Worm (Caenorhabditis elegans) whole organism, L4 larva: Measurements from ENCODE around the gene Y75D11A.2.

ENCODE experiments used
- F37D6.2 ChIP-seq: sonication (generic microtip); optimal IDR thresholded peaks from 2 replicates; lab custom pipeline; 2016; ENCODE audit warnings: mild to moderate bottlenecking, missing genetic modification characterization, missing compliant biosample characterization
- ceh-32 ChIP-seq: sonication (generic microtip); optimal IDR thresholded peaks from 2 replicates; lab custom pipeline; 2016; ENCODE audit warnings: mild to moderate bottlenecking, missing genetic modification characterization, missing compliant biosample characterization; ENCODE audit not compliant: poor library complexity
- fos-1 ChIP-seq: fragments of 150-350 bp; optimal IDR thresholded peaks from 2 replicates; lab custom pipeline; 2014; ENCODE audit warnings: missing biosample characterization, missing genetic modification characterization
- hif-1 ChIP-seq, 2 experiments: sonication (generic microtip); optimal IDR thresholded peaks; 2 replicates each; lab custom pipeline; 2016 to 2017; ENCODE audit warnings: missing compliant biosample characterization in 2 of 2, missing genetic modification characterization in 2 of 2, missing genetic modification reagents in 2 of 2, missing genotype in 2 of 2, mild to moderate bottlenecking in 1 of 2
- lsy-2 ChIP-seq, 2 experiments: fragments of 150-350 bp in 1 of 2; sonication (generic microtip) in 1 of 2; optimal IDR thresholded peaks; 2 replicates each; lab custom pipeline; 2014 to 2017; ENCODE audit warnings: missing biosample characterization in 2 of 2, missing genetic modification characterization in 2 of 2
- nhr-11 ChIP-seq: fragments of 150-350 bp; optimal IDR thresholded peaks from 2 replicates; lab custom pipeline; 2014; ENCODE audit warnings: missing biosample characterization, missing genetic modification characterization
- pqm-1 ChIP-seq: sonication (generic microtip); optimal IDR thresholded peaks from 2 replicates; lab custom pipeline; 2017; ENCODE audit warnings: missing biosample characterization, missing genetic modification characterization
- unc-62 ChIP-seq, 3 experiments: fragments of 150-350 bp in 1 of 3; sonication (generic microtip); optimal IDR thresholded peaks in 2 of 3; peaks in 1 of 3; 1 replicate in 1 of 3; 2 replicates in 2 of 3; lab custom pipeline; 2014 to 2017; ENCODE audit warnings: missing biosample characterization in 3 of 3, missing genetic modification characterization in 3 of 3, missing genetic modification reagents in 3 of 3, missing genotype in 1 of 3
- zag-1 ChIP-seq: fragments of 150-350 bp; optimal IDR thresholded peaks from 2 replicates; lab custom pipeline; 2014; ENCODE audit warnings: missing biosample characterization, missing genetic modification characterization
- ztf-11 ChIP-seq: fragments of 150-350 bp; optimal IDR thresholded peaks from 2 replicates; lab custom pipeline; 2014; ENCODE audit warnings: missing biosample characterization, missing genetic modification characterization

ce11 chrX:1777988-1778387 lies 35.4 kb downstream of the Y75D11A.2 start, which contains the start of gene elc-2:
- TF ChIP-seq F37D6.2 (tag; lab: Kevin White, UChicago) = no peak
- no peak for TF ChIP-seq pqm-1 (tag; lab: Kevin White, UChicago)
- TF ChIP-seq ztf-11 (tag; lab: Kevin White, UChicago) = no peak
- TF ChIP-seq lsy-2 (tag; optimal IDR thresholded peaks at IDR 0.05; lab: Kevin White, UChicago) = no peak
- TF ChIP-seq zag-1 = no peak
- TF ChIP-seq unc-62 (GFP tag; optimal IDR thresholded peaks at IDR 0.05 in 1 of 2; lab: Kevin White, UChicago) = no peak
- TF ChIP-seq unc-62 (tag; optimal IDR thresholded peaks at IDR 0.05; lab: Kevin White, UChicago) = no peak
- TF ChIP-seq fos-1 = no peak
- TF ChIP-seq nhr-11 (tag; lab: Kevin White, UChicago) = no peak
- no peak for TF ChIP-seq ceh-32 (tag; lab: Kevin White, UChicago)
- no peak for TF ChIP-seq hif-1 (tag; optimal IDR thresholded peaks at IDR 0.05; lab: Kevin White, UChicago)
